Worm (Caenorhabditis elegans) whole organism, early embryonic: ENCODE data around the gene flh-1.

Experiments
- B0310.2 ChIP-seq: sonication (generic microtip); optimal IDR thresholded peaks from 2 replicates; lab custom pipeline; 2016; ENCODE audit warnings: mild to moderate bottlenecking, missing genetic modification characterization, missing compliant biosample characterization
- F13C5.2 ChIP-seq: sonication (generic microtip); optimal IDR thresholded peaks from 2 replicates; lab custom pipeline; 2017; ENCODE audit warnings: mild to moderate bottlenecking, missing genetic modification characterization, inconsistent platforms, missing compliant biosample characterization
- aly-1 ChIP-seq: sonication (generic microtip); optimal IDR thresholded peaks from 2 replicates; lab custom pipeline; 2016; ENCODE audit warnings: missing genetic modification characterization, missing compliant biosample characterization
- ama-1 ChIP-seq: fragments of 150-350 bp; optimal IDR thresholded peaks from 2 replicates; lab custom pipeline; 2014
- ceh-13 ChIP-seq: fragments of 200-800 bp; sonication (Bioruptor generic); optimal IDR thresholded peaks from 2 replicates; lab custom pipeline; 2018; ENCODE audit warnings: mild to moderate bottlenecking, missing genetic modification characterization, missing compliant biosample characterization
- ceh-36 ChIP-seq: sonication (generic microtip); optimal IDR thresholded peaks from 2 replicates; lab custom pipeline; 2016; ENCODE audit warnings: missing genetic modification characterization, inconsistent platforms, missing compliant biosample characterization
- ets-7 ChIP-seq: sonication (generic microtip); optimal IDR thresholded peaks from 2 replicates; lab custom pipeline; 2016; ENCODE audit warnings: missing genotype, missing genetic modification characterization, missing compliant biosample characterization
- flt-1 ChIP-seq: fragments of 200-800 bp; sonication (Bioruptor generic); IDR thresholded peaks from 2 replicates; pipeline ENCODE4 v1.3.6; 2022; ENCODE audit warnings: missing genetic modification characterization, missing compliant biosample characterization
- hmg-4 ChIP-seq: fragments of 200-800 bp; sonication (Bioruptor generic); optimal IDR thresholded peaks from 2 replicates; lab custom pipeline; 2018; ENCODE audit warnings: mild to moderate bottlenecking, missing genetic modification characterization, missing compliant biosample characterization
- hnd-1 ChIP-seq: sonication (generic microtip); optimal IDR thresholded peaks from 2 replicates; lab custom pipeline; 2016; ENCODE audit warnings: missing genetic modification characterization, missing compliant biosample characterization
- pes-1 ChIP-seq: fragments of 200-800 bp; sonication (Bioruptor generic); IDR thresholded peaks from 2 replicates; pipeline ENCODE4 v1.3.6; 2022; ENCODE audit warnings: missing genetic modification reagents, missing genetic modification characterization, missing compliant biosample characterization
- scrt-1 ChIP-seq: fragments of 200-800 bp; sonication (Bioruptor generic); IDR thresholded peaks from 2 replicates; pipeline ENCODE4 v1.3.6; 2022; ENCODE audit warnings: missing genetic modification characterization, missing compliant biosample characterization
- tra-4 ChIP-seq: sonication (generic microtip); optimal IDR thresholded peaks from 2 replicates; lab custom pipeline; 2017; ENCODE audit warnings: missing genetic modification characterization, missing compliant biosample characterization

- TF ChIP-seq ama-1 (lab: Kevin White, UChicago) (no peak), ets-7 (tag; lab: Kevin White, UChicago) (no peak), aly-1 (tag; lab: Kevin White, UChicago) (no peak), hmg-4 (GFP tag; lab: Kevin White, UChicago) (no peak), scrt-1 (GFP tag; lab: Robert Waterston, UW) (no peak), ceh-13 (GFP tag; lab: Kevin White, UChicago) (no peak), tra-4 (tag; lab: Kevin White, UChicago) (no peak), ceh-36 (tag; lab: Kevin White, UChicago) (no peak), pes-1 (GFP tag; lab: Robert Waterston, UW) (no peak), hnd-1 (tag; lab: Kevin White, UChicago) (no peak), B0310.2 (tag; lab: Kevin White, UChicago) (no peak), flt-1 (no peak), F13C5.2 (no peak)
These were observed 10.0 kb upstream of the flh-1 start, which contains the start of gene nmy-3 for ce11 chrIV:9274008-9274529.
